Worm (Caenorhabditis elegans): Measurements from ENCODE around the gene str-145.

DNA sequence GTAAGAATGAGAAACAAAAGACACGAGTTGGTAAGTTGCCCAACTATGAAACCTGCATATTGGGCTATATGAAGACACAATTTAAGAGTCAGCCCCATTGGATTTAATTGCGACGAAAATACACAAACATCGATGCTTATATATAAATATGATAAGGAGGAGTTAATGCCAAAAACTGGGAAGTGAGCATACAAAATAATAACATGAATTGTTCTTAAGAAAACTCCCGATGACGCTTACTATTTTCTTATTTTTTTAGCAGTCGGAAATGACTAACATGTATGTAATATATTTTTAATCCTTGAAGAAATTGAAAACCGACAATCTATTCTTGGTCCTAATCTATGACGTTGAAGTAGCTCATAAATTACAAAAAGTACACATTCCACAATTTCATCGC lies 26.1 kb downstream of the str-145 start, which contains the start of gene str-144:
- TF ChIP-seq W03F9.2 (tag; optimal IDR thresholded peaks at IDR 0.05) (no peak), dao-5 (tag; optimal IDR thresholded peaks at IDR 0.05) (no peak)
